Worm (Caenorhabditis elegans) whole organism, late embryonic: ENCODE data around the gene set-25.

Source experiments
- C38D4.7 ChIP-seq: fragments of 200-800 bp; sonication (Bioruptor generic); optimal IDR thresholded peaks from 2 replicates; lab custom pipeline; 2018; ENCODE audit warnings: mild to moderate bottlenecking, missing genetic modification characterization, moderate library complexity, missing compliant biosample characterization
- F13H6.1 ChIP-seq: sonication (generic microtip); optimal IDR thresholded peaks from 2 replicates; lab custom pipeline; 2016; ENCODE audit warnings: missing genetic modification characterization, missing compliant biosample characterization
- K09A11.1 ChIP-seq: sonication (generic microtip); optimal IDR thresholded peaks from 2 replicates; lab custom pipeline; 2017; ENCODE audit warnings: antibody characterized with exemption, mild to moderate bottlenecking, missing genetic modification characterization, missing compliant biosample characterization; ENCODE audit not compliant: insufficient read depth
- T23F11.4 ChIP-seq: fragments of 200-800 bp; sonication (Bioruptor generic); optimal IDR thresholded peaks from 2 replicates; lab custom pipeline; 2018; ENCODE audit warnings: mild to moderate bottlenecking, missing genetic modification characterization, missing compliant biosample characterization
- Y22D7AL.16 ChIP-seq: sonication (generic microtip); optimal IDR thresholded peaks from 2 replicates; lab custom pipeline; 2016; ENCODE audit warnings: missing genetic modification characterization, missing compliant biosample characterization
- ceh-14 ChIP-seq: sonication (generic microtip); optimal IDR thresholded peaks from 2 replicates; lab custom pipeline; 2016; ENCODE audit warnings: missing genotype, missing genetic modification characterization, missing compliant biosample characterization
- ceh-22 ChIP-seq: sonication (generic microtip); optimal IDR thresholded peaks from 2 replicates; lab custom pipeline; 2017; ENCODE audit warnings: missing biosample characterization, missing genetic modification characterization
- ceh-24 ChIP-seq: sonication (generic microtip); optimal IDR thresholded peaks from 2 replicates; lab custom pipeline; 2016; ENCODE audit warnings: mild to moderate bottlenecking, missing genetic modification characterization, missing compliant biosample characterization
- ceh-30 ChIP-seq: fragments of 150-350 bp; optimal IDR thresholded peaks from 2 replicates; lab custom pipeline; 2014; ENCODE audit warnings: missing biosample characterization, missing genetic modification characterization
- ceh-34 ChIP-seq: sonication (generic microtip); optimal IDR thresholded peaks from 2 replicates; lab custom pipeline; 2016; ENCODE audit warnings: mild to moderate bottlenecking, missing genetic modification characterization, missing compliant biosample characterization
- ceh-45 ChIP-seq: fragments of 200-800 bp; sonication (Bioruptor generic); IDR thresholded peaks from 2 replicates; pipeline ENCODE4 v1.3.6; 2022; ENCODE audit warnings: missing genetic modification reagents, missing genetic modification characterization, missing compliant biosample characterization
- ceh-48 ChIP-seq: sonication (generic microtip); optimal IDR thresholded peaks from 2 replicates; lab custom pipeline; 2016; ENCODE audit warnings: missing genetic modification characterization, inconsistent platforms, missing compliant biosample characterization
- ceh-6 ChIP-seq: fragments of 200-800 bp; sonication (Bioruptor generic); optimal IDR thresholded peaks from 2 replicates; lab custom pipeline; 2018; ENCODE audit warnings: mild to moderate bottlenecking, missing genetic modification characterization, missing compliant biosample characterization
- ceh-9 ChIP-seq: sonication (generic microtip); optimal IDR thresholded peaks from 2 replicates; lab custom pipeline; 2016; ENCODE audit warnings: mild to moderate bottlenecking, missing genetic modification characterization, inconsistent platforms, missing compliant biosample characterization
- che-1 ChIP-seq: sonication (generic microtip); optimal IDR thresholded peaks from 2 replicates; lab custom pipeline; 2016; ENCODE audit warnings: mild to moderate bottlenecking, missing genetic modification characterization, missing compliant biosample characterization
- elt-4 ChIP-seq: sonication (generic microtip); optimal IDR thresholded peaks from 2 replicates; lab custom pipeline; 2016; ENCODE audit warnings: missing genetic modification characterization, missing compliant biosample characterization
- eyg-1 ChIP-seq: sonication (generic microtip); optimal IDR thresholded peaks from 2 replicates; lab custom pipeline; 2016; ENCODE audit warnings: missing genotype, missing genetic modification characterization, missing compliant biosample characterization
- fkh-6 ChIP-seq: sonication (generic microtip); optimal IDR thresholded peaks from 2 replicates; lab custom pipeline; 2016; ENCODE audit warnings: missing genetic modification characterization, missing compliant biosample characterization
- hlh-30 ChIP-seq: sonication (generic microtip); optimal IDR thresholded peaks from 2 replicates; lab custom pipeline; 2017; ENCODE audit warnings: antibody characterized with exemption, missing genetic modification characterization, missing compliant biosample characterization; ENCODE audit not compliant: insufficient read depth
- hlh-6 ChIP-seq: sonication (generic microtip); optimal IDR thresholded peaks from 2 replicates; lab custom pipeline; 2016; ENCODE audit warnings: missing genotype, missing genetic modification characterization, missing compliant biosample characterization
- lim-6 ChIP-seq: sonication (generic microtip); optimal IDR thresholded peaks from 2 replicates; lab custom pipeline; 2016; ENCODE audit warnings: missing genetic modification characterization, missing compliant biosample characterization
- mec-3 ChIP-seq: sonication (generic microtip); optimal IDR thresholded peaks from 2 replicates; lab custom pipeline; 2016; ENCODE audit warnings: borderline replicate concordance, missing genetic modification characterization, missing compliant biosample characterization
- nfya-1 ChIP-seq: sonication (generic microtip); optimal IDR thresholded peaks from 2 replicates; lab custom pipeline; 2017; ENCODE audit warnings: missing genetic modification characterization, mild to moderate bottlenecking, missing compliant biosample characterization, antibody characterized with exemption, moderate library complexity
- npax-4 ChIP-seq: sonication (generic microtip); optimal IDR thresholded peaks from 2 replicates; lab custom pipeline; 2016; ENCODE audit warnings: missing genetic modification characterization, missing compliant biosample characterization
- pat-9 ChIP-seq: fragments of 200-800 bp; sonication (Bioruptor generic); optimal IDR thresholded peaks from 2 replicates; lab custom pipeline; 2018; ENCODE audit warnings: mild to moderate bottlenecking, missing genetic modification characterization, moderate library complexity, missing compliant biosample characterization
- pax-1 ChIP-seq: fragments of 150-350 bp; optimal IDR thresholded peaks from 2 replicates; lab custom pipeline; 2014; ENCODE audit warnings: missing biosample characterization, missing genetic modification characterization
- pha-2 ChIP-seq: sonication (generic microtip); optimal IDR thresholded peaks from 2 replicates; lab custom pipeline; 2017; ENCODE audit warnings: mild to moderate bottlenecking, missing genetic modification characterization, missing compliant biosample characterization
- pha-4 ChIP-seq: fragments of 150-350 bp; optimal IDR thresholded peaks from 2 replicates; lab custom pipeline; 2018; ENCODE audit warnings: missing biosample characterization, missing genetic modification reagents, missing genetic modification characterization
- rnt-1 ChIP-seq: sonication (generic microtip); optimal IDR thresholded peaks from 2 replicates; lab custom pipeline; 2016; ENCODE audit warnings: missing genetic modification characterization, missing compliant biosample characterization
- sox-2 ChIP-seq: fragments of 200-800 bp; sonication (Bioruptor generic); IDR thresholded peaks from 2 replicates; pipeline ENCODE4 v1.3.6; 2022; ENCODE audit warnings: missing genetic modification reagents, missing genetic modification characterization, missing compliant biosample characterization
- sox-4 ChIP-seq: sonication (generic microtip); optimal IDR thresholded peaks from 2 replicates; lab custom pipeline; 2017; ENCODE audit warnings: mild to moderate bottlenecking, missing genetic modification characterization, inconsistent platforms, missing compliant biosample characterization
- tbx-2 ChIP-seq: sonication (generic microtip); optimal IDR thresholded peaks from 2 replicates; lab custom pipeline; 2016; ENCODE audit warnings: missing genetic modification characterization, missing compliant biosample characterization
- tbx-7 ChIP-seq: sonication (generic microtip); optimal IDR thresholded peaks from 2 replicates; lab custom pipeline; 2016; ENCODE audit warnings: missing genotype, missing genetic modification characterization, missing compliant biosample characterization
- ttx-3 ChIP-seq: sonication (generic microtip); optimal IDR thresholded peaks from 2 replicates; lab custom pipeline; 2016; ENCODE audit warnings: missing genetic modification reagents, missing genetic modification characterization, missing compliant biosample characterization
- unc-42 ChIP-seq: sonication (generic microtip); optimal IDR thresholded peaks from 2 replicates; lab custom pipeline; 2016; ENCODE audit warnings: missing genotype, missing genetic modification characterization, missing compliant biosample characterization
- unc-86 ChIP-seq: sonication (generic microtip); optimal IDR thresholded peaks from 2 replicates; lab custom pipeline; 2016; ENCODE audit warnings: missing genetic modification characterization, missing compliant biosample characterization
- zip-5 ChIP-seq: sonication (generic microtip); optimal IDR thresholded peaks from 2 replicates; lab custom pipeline; 2016; ENCODE audit warnings: missing genetic modification characterization, missing compliant biosample characterization

Gene set-25

DNA sequence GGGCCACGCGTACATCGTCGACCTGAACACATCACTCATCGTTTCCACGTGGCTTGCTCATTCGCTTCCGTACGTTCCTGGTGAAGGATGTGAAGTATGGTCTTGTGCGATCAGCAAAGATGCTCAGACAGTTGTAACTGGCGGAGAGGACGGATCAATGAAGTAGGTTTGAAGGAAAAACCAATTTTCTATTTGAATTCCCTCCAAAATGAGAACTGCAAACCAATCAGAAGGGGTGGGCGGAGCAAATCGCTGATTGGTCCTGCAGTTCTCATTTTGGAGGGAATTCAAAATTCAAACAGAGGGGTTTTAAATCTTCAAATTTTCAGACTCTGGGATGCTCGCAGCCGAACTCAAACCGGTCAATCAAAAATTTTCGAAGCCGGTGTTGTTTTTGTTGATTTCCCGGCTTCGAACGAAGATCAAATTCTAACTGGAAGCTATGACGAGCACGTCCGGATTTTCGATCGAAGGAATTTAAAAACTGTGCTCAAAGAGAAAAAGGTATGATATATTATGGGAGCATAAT, 24.6 kb upstream of the set-25 start:
- TF ChIP-seq nfya-1 (tag; lab: Kevin White, UChicago) (peak; percentile 53), ceh-9 (no peak)

ce11 chrIII:13316935-13317334, 24.0 kb upstream of the set-25 start:
- no peak for TF ChIP-seq pat-9
- no peak for TF ChIP-seq K09A11.1
- TF ChIP-seq unc-86 (tag; lab: Kevin White, UChicago) = no peak
- TF ChIP-seq hlh-30 = peak; percentile 51
- no peak for TF ChIP-seq rnt-1 (tag; lab: Kevin White, UChicago)
- no peak for TF ChIP-seq ceh-24 (tag; lab: Kevin White, UChicago)

DNA sequence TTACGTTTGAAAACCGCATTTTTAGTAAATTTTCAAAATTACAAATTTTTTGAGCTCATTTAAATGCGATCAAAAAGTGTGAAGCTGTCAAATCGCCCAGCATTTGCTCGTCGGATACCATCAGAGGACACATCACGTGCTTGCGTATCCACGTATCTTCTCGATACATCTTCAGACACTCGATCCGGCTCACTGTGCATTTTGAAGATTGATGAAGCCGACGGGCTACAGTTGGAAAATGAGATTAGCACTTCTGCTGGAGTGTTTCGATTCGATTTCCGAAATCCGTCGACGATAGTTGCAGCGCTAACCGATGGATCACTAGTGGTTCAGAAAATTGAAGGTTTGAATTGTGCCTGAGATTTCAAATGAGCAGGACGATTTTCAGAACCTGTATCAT, 22.2 kb upstream of the set-25 start, which contains the start of gene dph-7:
Gene dph-7 (plus strand): TSS at position 53 of the 400 bp plus-strand sequence.
- no peak for TF ChIP-seq mec-3

DNA sequence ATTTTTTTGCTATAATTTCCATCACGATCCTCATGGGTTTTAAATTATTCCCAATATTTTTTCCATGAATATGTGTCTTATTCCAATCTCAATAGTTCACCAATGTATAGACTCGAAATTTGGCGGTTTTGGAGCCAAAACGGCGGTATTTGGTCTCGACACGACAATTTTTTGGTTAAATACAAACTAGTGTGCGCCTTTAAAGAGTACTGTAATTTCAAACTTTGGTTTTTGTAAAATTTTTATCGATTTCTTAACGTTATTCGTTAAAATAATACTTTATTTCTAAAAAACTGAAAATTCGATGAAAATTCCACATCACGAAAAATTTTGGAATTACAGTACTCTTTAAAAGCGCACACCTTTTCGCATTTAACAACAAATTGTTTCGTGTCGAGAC, 21.7 kb upstream of the set-25 start:
- TF ChIP-seq Y22D7AL.16 (no peak), ceh-45 (GFP tag; lab: Robert Waterston, UW) (no peak), pax-1 (tag; lab: Kevin White, UChicago) (no peak), eyg-1 (tag; lab: Kevin White, UChicago) (no peak), elt-4 (tag; lab: Kevin White, UChicago) (no peak), fkh-6 (tag; lab: Kevin White, UChicago) (no peak), F13H6.1 (tag; lab: Kevin White, UChicago) (no peak), pha-4 (tag; lab: Kevin White, UChicago) (no peak), lim-6 (tag; lab: Kevin White, UChicago) (no peak), zip-5 (tag; lab: Kevin White, UChicago) (no peak), hlh-30 (no peak), tbx-7 (tag; lab: Kevin White, UChicago) (no peak), tbx-2 (tag; lab: Kevin White, UChicago) (no peak), che-1 (tag; lab: Kevin White, UChicago) (no peak), ceh-14 (no peak), pat-9 (no peak)
- TF ChIP-seq, all 69 proteins: peak for 0

DNA sequence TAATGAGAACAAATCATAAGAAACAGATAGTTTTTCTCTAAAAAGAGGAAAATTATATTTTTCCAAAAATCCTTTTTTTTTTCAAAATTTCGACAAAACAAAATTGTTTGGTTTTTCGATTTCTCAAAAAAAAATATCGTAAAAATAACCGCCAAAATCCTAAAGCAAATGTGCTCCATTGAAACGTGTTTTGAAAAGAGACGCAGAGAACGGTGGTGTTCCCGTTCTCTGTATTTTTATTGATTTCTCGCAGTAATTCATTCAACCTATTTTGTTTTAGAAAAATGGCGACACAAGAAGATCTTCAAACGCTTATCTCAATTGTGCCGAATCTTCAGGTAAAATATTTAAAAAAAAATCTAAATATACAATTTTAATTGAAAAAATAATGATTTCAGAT, 20.9 kb upstream of the set-25 start, which contains the start of gene Y43F4B.10:
Gene Y43F4B.10 (plus strand): TSS at position 281 of the 400 bp plus-strand sequence.
- TF ChIP-seq sox-4 (tag; lab: Kevin White, UChicago) (no peak), pax-1 (tag; lab: Kevin White, UChicago) (peak; percentile 40), ceh-48 (peak; percentile 77), nfya-1 (tag; lab: Kevin White, UChicago) (peak; percentile 10), F13H6.1 (tag; lab: Kevin White, UChicago) (no peak), ceh-22 (tag; lab: Kevin White, UChicago) (no peak), zip-5 (tag; lab: Kevin White, UChicago) (no peak)

- TF ChIP-seq sox-2 (GFP tag; lab: Robert Waterston, UW) (no peak), hlh-30 (no peak), sox-4 (tag; lab: Kevin White, UChicago) (no peak), ttx-3 (tag; lab: Kevin White, UChicago) (no peak), eyg-1 (tag; lab: Kevin White, UChicago) (no peak), unc-42 (tag; lab: Kevin White, UChicago) (no peak), T23F11.4 (GFP tag; lab: Kevin White, UChicago) (no peak), tbx-7 (tag; lab: Kevin White, UChicago) (no peak), pha-2 (tag; lab: Kevin White, UChicago) (no peak), pha-4 (tag; lab: Kevin White, UChicago) (no peak), mec-3 (no peak), npax-4 (tag; lab: Kevin White, UChicago) (no peak), ceh-34 (no peak), ceh-30 (tag; lab: Kevin White, UChicago) (no peak), C38D4.7 (GFP tag; lab: Kevin White, UChicago) (no peak), nfya-1 (tag; lab: Kevin White, UChicago) (no peak), ceh-24 (tag; lab: Kevin White, UChicago) (no peak), hlh-6 (tag; lab: Kevin White, UChicago) (no peak), ceh-6 (GFP tag; lab: Kevin White, UChicago) (no peak)
- TF ChIP-seq, all 69 proteins: peak for 0
Measured at ce11 chrIII:13310552-13310951, 17.7 kb upstream of the set-25 start.
